Worm (Caenorhabditis elegans) whole organism, L3 larva: ENCODE results near the gene T22E5.1.

Source experiments
- aly-2 ChIP-seq: fragments of 150-350 bp; optimal IDR thresholded peaks from 2 replicates; lab custom pipeline; 2014; ENCODE audit warnings: missing biosample characterization, missing genetic modification characterization
- ceh-82 ChIP-seq: fragments of 150-350 bp; optimal IDR thresholded peaks from 2 replicates; lab custom pipeline; 2014; ENCODE audit warnings: missing biosample characterization, missing genetic modification characterization
- elt-3 ChIP-seq, 3 experiments: fragments of 150-350 bp in 1 of 3; sonication (generic microtip) in 2 of 3; optimal IDR thresholded peaks; 2 replicates in 2 of 3; 4 replicates in 1 of 3; lab custom pipeline; 2014 to 2017; ENCODE audit warnings: missing biosample characterization in 3 of 3, missing genetic modification characterization in 3 of 3
- fkh-10 ChIP-seq: sonication (generic microtip); optimal IDR thresholded peaks from 2 replicates; lab custom pipeline; 2017; ENCODE audit warnings: missing biosample characterization, missing genetic modification reagents, missing genetic modification characterization
- fos-1 ChIP-seq: fragments of 150-350 bp; optimal IDR thresholded peaks from 2 replicates; lab custom pipeline; 2014; ENCODE audit warnings: missing biosample characterization, missing genetic modification characterization
- lin-39 ChIP-seq: fragments of 150-350 bp; optimal IDR thresholded peaks from 2 replicates; lab custom pipeline; 2018; ENCODE audit warnings: missing biosample characterization, missing genetic modification reagents, missing genetic modification characterization
- nhr-12 ChIP-seq: fragments of 150-350 bp; optimal IDR thresholded peaks from 2 replicates; lab custom pipeline; 2014; ENCODE audit warnings: missing biosample characterization, missing genetic modification characterization
- nhr-23 ChIP-seq: fragments of 150-350 bp; optimal IDR thresholded peaks from 2 replicates; lab custom pipeline; 2014; ENCODE audit warnings: missing biosample characterization, missing genetic modification reagents, missing genetic modification characterization
- nhr-28 ChIP-seq: fragments of 150-350 bp; optimal IDR thresholded peaks from 2 replicates; lab custom pipeline; 2014; ENCODE audit warnings: missing biosample characterization, missing genetic modification characterization
- nhr-76 ChIP-seq: fragments of 150-350 bp; sonication (generic microtip); optimal IDR thresholded peaks from 5 replicates; lab custom pipeline; 2014; ENCODE audit warnings: missing biosample characterization, missing genetic modification characterization
- tbx-2 ChIP-seq: sonication (generic microtip); optimal IDR thresholded peaks from 2 replicates; lab custom pipeline; 2016; ENCODE audit warnings: mild to moderate bottlenecking, missing genetic modification characterization, missing compliant biosample characterization
- unc-62 ChIP-seq: fragments of 150-350 bp; sonication (generic microtip); optimal IDR thresholded peaks from 4 replicates; lab custom pipeline; 2014; ENCODE audit warnings: missing biosample characterization, missing genetic modification reagents, missing genetic modification characterization

ce11 chrX:6377634-6378288 is 34.9 kb upstream of the T22E5.1 start, which contains the start of gene lmp-1:
- TF ChIP-seq tbx-2 (tag; lab: Kevin White, UChicago) (no peak), nhr-28 (tag; lab: Kevin White, UChicago) (no peak), nhr-76 (no peak), nhr-23 (no peak), aly-2 (tag; lab: Kevin White, UChicago) (no peak), fos-1 (tag; lab: Kevin White, UChicago) (no peak), ceh-82 (tag; lab: Kevin White, UChicago) (no peak), fkh-10 (GFP tag; lab: Kevin White, UChicago) (no peak), elt-3 (tag; optimal IDR thresholded peaks at IDR 0.05; lab: Kevin White, UChicago) (no peak), nhr-12 (no peak), unc-62 (GFP tag; lab: Kevin White, UChicago) (no peak), lin-39 (no peak)
